Worm (Caenorhabditis elegans) whole organism, young adult: ENCODE results near the gene clec-158.

Experiments used
- B0019.2 ChIP-seq: fragments of 200-800 bp; sonication (Bioruptor generic); conservative IDR thresholded peaks from 2 replicates; pipeline ENCODE4 v1.3.6; 2022; ENCODE audit warnings: missing genetic modification reagents, missing genetic modification characterization, missing compliant biosample characterization
- B0035.1 ChIP-seq: sonication (generic microtip); optimal IDR thresholded peaks from 2 replicates; lab custom pipeline; 2016; ENCODE audit warnings: missing genetic modification characterization, mild to moderate bottlenecking, missing compliant biosample characterization, missing genotype, missing genetic modification reagents
- B0336.3 ChIP-seq: fragments of 200-800 bp; sonication (Bioruptor generic); IDR thresholded peaks from 2 replicates; pipeline ENCODE4 v1.3.6; 2022; ENCODE audit warnings: missing genetic modification characterization, missing compliant biosample characterization
- F10E7.11 ChIP-seq: sonication (generic microtip); optimal IDR thresholded peaks from 2 replicates; lab custom pipeline; 2017; ENCODE audit warnings: mild to moderate bottlenecking, missing genetic modification characterization, moderate library complexity, missing compliant biosample characterization
- F39B2.1 ChIP-seq: fragments of 200-800 bp; sonication (Bioruptor generic); IDR thresholded peaks from 2 replicates; pipeline ENCODE4 v1.3.6; 2022; ENCODE audit warnings: missing genetic modification reagents, missing genetic modification characterization, missing compliant biosample characterization
- K12H6.12 ChIP-seq: fragments of 200-800 bp; sonication (Bioruptor generic); optimal IDR thresholded peaks from 2 replicates; lab custom pipeline; 2018; ENCODE audit warnings: mild to moderate bottlenecking, missing genetic modification characterization, missing compliant biosample characterization
- Y67H2A.10 ChIP-seq: fragments of 200-800 bp; sonication (Bioruptor generic); conservative IDR thresholded peaks from 2 replicates; pipeline ENCODE4 v1.3.6; 2022; ENCODE audit warnings: missing genetic modification reagents, missing genetic modification characterization, missing compliant biosample characterization
- Y79H2A.3 ChIP-seq: fragments of 200-800 bp; sonication (Bioruptor generic); conservative IDR thresholded peaks from 2 replicates; pipeline ENCODE4 v1.3.6; 2022; ENCODE audit warnings: missing genetic modification reagents, missing genetic modification characterization, missing compliant biosample characterization
- ama-1 ChIP-seq, 3 experiments: fragments of 150-350 bp in 1 of 3; sonication (generic microtip) in 2 of 3; optimal IDR thresholded peaks; 2 replicates each; lab custom pipeline; 2014 to 2018; ENCODE audit warnings: missing biosample characterization in 2 of 3, missing genetic modification characterization in 2 of 3, missing genetic modification reagents in 2 of 3
- aptf-3 ChIP-seq: fragments of 200-800 bp; sonication (Bioruptor generic); IDR thresholded peaks from 2 replicates; pipeline ENCODE4 v1.3.6; 2022; ENCODE audit warnings: missing genetic modification characterization, missing compliant biosample characterization
- attf-6 ChIP-seq: fragments of 200-800 bp; sonication (Bioruptor generic); IDR thresholded peaks from 2 replicates; pipeline ENCODE4 v1.3.6; 2022; ENCODE audit warnings: missing genetic modification reagents, missing genetic modification characterization, missing compliant biosample characterization
- bed-2 ChIP-seq: fragments of 200-800 bp; sonication (Bioruptor generic); IDR thresholded peaks from 2 replicates; pipeline ENCODE4 v1.3.6; 2022; ENCODE audit warnings: missing genetic modification reagents, missing genetic modification characterization, missing compliant biosample characterization
- cebp-1 ChIP-seq, 2 experiments: fragments of 200-800 bp in 1 of 2; sonication (Bioruptor generic) in 1 of 2; sonication (generic microtip) in 1 of 2; IDR thresholded peaks in 1 of 2; optimal IDR thresholded peaks in 1 of 2; 2 replicates each; pipeline versions ENCODE4 v1.3.6 to Lab custom; 2017 to 2022; ENCODE audit warnings: missing compliant biosample characterization in 2 of 2, missing genetic modification characterization in 2 of 2, mild to moderate bottlenecking in 1 of 2, missing genetic modification reagents in 1 of 2, moderate library complexity in 1 of 2
- cebp-2 ChIP-seq: fragments of 200-800 bp; sonication (Bioruptor generic); IDR thresholded peaks from 2 replicates; pipeline ENCODE4 v1.3.6; 2022; ENCODE audit warnings: missing genetic modification characterization, missing compliant biosample characterization
- ceh-91 ChIP-seq: fragments of 200-800 bp; sonication (Bioruptor generic); IDR thresholded peaks from 2 replicates; pipeline ENCODE4 v1.3.6; 2022; ENCODE audit warnings: missing genetic modification reagents, missing genetic modification characterization, missing compliant biosample characterization
- efl-1 ChIP-seq: fragments of 150-350 bp; optimal IDR thresholded peaks from 2 replicates; lab custom pipeline; 2014; ENCODE audit warnings: missing biosample characterization, missing genetic modification reagents, missing genetic modification characterization
- ets-4 ChIP-seq: fragments of 200-800 bp; sonication (Bioruptor generic); optimal IDR thresholded peaks from 2 replicates; lab custom pipeline; 2018; ENCODE audit warnings: mild to moderate bottlenecking, missing genetic modification characterization, missing compliant biosample characterization
- gei-17 ChIP-seq: fragments of 200-800 bp; sonication (Bioruptor generic); optimal IDR thresholded peaks from 2 replicates; lab custom pipeline; 2018; ENCODE audit warnings: mild to moderate bottlenecking, missing genetic modification characterization, missing compliant biosample characterization
- lag-1 ChIP-seq: fragments of 200-800 bp; sonication (Bioruptor generic); IDR thresholded peaks from 2 replicates; pipeline ENCODE4 v1.3.6; 2022; ENCODE audit warnings: missing genetic modification reagents, missing genetic modification characterization, missing compliant biosample characterization
- let-526 ChIP-seq: fragments of 200-800 bp; sonication (Bioruptor generic); IDR thresholded peaks from 2 replicates; pipeline ENCODE4 v1.3.6; 2022; ENCODE audit warnings: missing genetic modification reagents, missing genetic modification characterization, missing compliant biosample characterization
- let-607 ChIP-seq, 2 experiments: fragments of 200-800 bp in 1 of 2; sonication (Bioruptor generic) in 1 of 2; sonication (generic microtip) in 1 of 2; optimal IDR thresholded peaks; 2 replicates each; lab custom pipeline; 2016 to 2018; ENCODE audit warnings: mild to moderate bottlenecking in 2 of 2, missing compliant biosample characterization in 2 of 2, missing genetic modification characterization in 2 of 2, moderate library complexity in 2 of 2, missing genotype in 1 of 2
- lin-35 ChIP-seq, 3 experiments: fragments of 150-350 bp in 2 of 3; sonication (generic microtip) in 1 of 3; optimal IDR thresholded peaks; 2 replicates each; lab custom pipeline; 2014 to 2018; ENCODE audit warnings: missing biosample characterization in 3 of 3, missing genetic modification characterization in 3 of 3, missing genetic modification reagents in 3 of 3
- lir-1 ChIP-seq: fragments of 200-800 bp; sonication (Bioruptor generic); conservative IDR thresholded peaks from 2 replicates; pipeline ENCODE4 v1.3.6; 2022; ENCODE audit warnings: missing genetic modification reagents, missing genetic modification characterization, missing compliant biosample characterization
- madf-6 ChIP-seq: fragments of 200-800 bp; sonication (Bioruptor generic); IDR thresholded peaks from 2 replicates; pipeline ENCODE4 v1.3.6; 2022; ENCODE audit warnings: missing genetic modification reagents, missing genetic modification characterization, missing compliant biosample characterization
- madf-8 ChIP-seq: fragments of 200-800 bp; sonication (Bioruptor generic); conservative IDR thresholded peaks from 2 replicates; pipeline ENCODE4 v1.3.6; 2022; ENCODE audit warnings: missing genetic modification reagents, missing genetic modification characterization, missing compliant biosample characterization
- mxl-1 ChIP-seq: sonication (generic microtip); optimal IDR thresholded peaks from 2 replicates; lab custom pipeline; 2016; ENCODE audit warnings: missing genetic modification characterization, missing compliant biosample characterization
- nfya-1 ChIP-seq: sonication (generic microtip); optimal IDR thresholded peaks from 2 replicates; lab custom pipeline; 2017; ENCODE audit warnings: antibody characterized with exemption, missing compliant biosample characterization, missing genetic modification characterization, borderline replicate concordance; ENCODE audit not compliant: insufficient read depth
- nhr-179 ChIP-seq: sonication (generic microtip); optimal IDR thresholded peaks from 2 replicates; lab custom pipeline; 2016; ENCODE audit warnings: mild to moderate bottlenecking, missing genetic modification characterization, missing compliant biosample characterization
- nhr-27 ChIP-seq: fragments of 200-800 bp; sonication (Bioruptor generic); optimal IDR thresholded peaks from 2 replicates; lab custom pipeline; 2018; ENCODE audit warnings: mild to moderate bottlenecking, missing genetic modification characterization, moderate library complexity, missing compliant biosample characterization
- pha-4 ChIP-seq: fragments of 150-350 bp; sonication (generic microtip); optimal IDR thresholded peaks from 2 replicates; lab custom pipeline; 2014; ENCODE audit warnings: missing biosample characterization, missing genetic modification reagents, missing genetic modification characterization
- sdz-38 ChIP-seq: sonication (generic microtip); optimal IDR thresholded peaks from 2 replicates; lab custom pipeline; 2016; ENCODE audit warnings: missing genotype, missing genetic modification characterization, missing compliant biosample characterization
- snpc-1.3 ChIP-seq: sonication (generic microtip); optimal IDR thresholded peaks from 2 replicates; lab custom pipeline; 2017; ENCODE audit warnings: missing genetic modification characterization, mild to moderate bottlenecking, missing compliant biosample characterization, antibody characterized with exemption, moderate library complexity, missing genotype, missing genetic modification reagents; ENCODE audit not compliant: insufficient read depth
- sptf-2 ChIP-seq: fragments of 200-800 bp; sonication (Bioruptor generic); optimal IDR thresholded peaks from 2 replicates; lab custom pipeline; 2018; ENCODE audit warnings: mild to moderate bottlenecking, missing genetic modification characterization, missing compliant biosample characterization
- tbp1 ChIP-seq: fragments of 200-800 bp; sonication (Bioruptor generic); optimal IDR thresholded peaks from 2 replicates; lab custom pipeline; 2018; ENCODE audit warnings: mild to moderate bottlenecking, missing genetic modification characterization, missing compliant biosample characterization
- tbx-9 ChIP-seq: sonication (generic microtip); optimal IDR thresholded peaks from 2 replicates; lab custom pipeline; 2016; ENCODE audit warnings: borderline replicate concordance, missing genetic modification characterization, inconsistent platforms, missing compliant biosample characterization
- zfh-2 ChIP-seq: fragments of 200-800 bp; sonication (Bioruptor generic); conservative IDR thresholded peaks from 2 replicates; pipeline ENCODE4 v1.3.6; 2022; ENCODE audit warnings: missing genetic modification reagents, missing genetic modification characterization, missing compliant biosample characterization
- zim-3 ChIP-seq: sonication (generic microtip); optimal IDR thresholded peaks from 2 replicates; lab custom pipeline; 2017; ENCODE audit warnings: mild to moderate bottlenecking, missing genetic modification characterization, moderate library complexity, missing compliant biosample characterization
- ztf-28 ChIP-seq: fragments of 200-800 bp; sonication (Bioruptor generic); IDR thresholded peaks from 2 replicates; pipeline ENCODE4 v1.3.6; 2022; ENCODE audit warnings: missing genetic modification reagents, missing genetic modification characterization, missing compliant biosample characterization

The clec-158 gene

DNA sequence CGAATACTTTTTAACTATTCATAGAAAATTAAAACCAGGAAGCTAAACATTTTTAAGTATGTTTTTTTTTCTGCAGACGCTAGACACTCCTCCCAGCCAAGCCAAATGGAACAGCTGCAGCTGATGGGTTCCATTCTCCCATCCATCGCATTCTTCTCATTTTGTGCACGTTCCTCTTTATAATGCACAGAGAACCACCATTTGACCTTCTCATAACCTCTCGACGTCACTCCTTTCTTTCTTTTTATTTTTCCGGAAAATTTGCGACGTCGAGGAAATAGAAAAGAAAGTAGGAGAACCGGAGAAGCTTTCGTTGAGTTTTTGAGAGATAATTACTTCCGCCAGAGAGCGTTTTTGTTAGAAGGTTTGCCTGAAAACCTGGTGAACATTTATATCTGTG, 12.3 kb upstream of the clec-158 start:
- TF ChIP-seq lir-1 (GFP tag; lab: Robert Waterston, UW) (no peak), F39B2.1 (GFP tag; lab: Robert Waterston, UW) (no peak), lin-35 (GFP tag; optimal IDR thresholded peaks at IDR 0.05; lab: Kevin White, UChicago) (peak in 1 of 3 experiments; percentile 15), let-526 (GFP tag; lab: Robert Waterston, UW) (no peak), ama-1 (optimal IDR thresholded peaks at IDR 0.05; lab: Kevin White, UChicago) (peak; percentile 26), ama-1 (GFP tag; optimal IDR thresholded peaks at IDR 0.05; lab: Kevin White, UChicago) (no peak)

ce11 chrIII:6871067-6871466, 11.7 kb upstream of the clec-158 start:
- TF ChIP-seq sptf-2 (GFP tag; lab: Kevin White, UChicago) (no peak), let-607 (tag; optimal IDR thresholded peaks at IDR 0.05; lab: Kevin White, UChicago) (no peak), F10E7.11 (tag; lab: Kevin White, UChicago) (no peak), gei-17 (GFP tag; lab: Kevin White, UChicago) (no peak), lag-1 (no peak), bed-2 (no peak), nhr-27 (tag; lab: Kevin White, UChicago) (no peak), tbx-9 (tag; lab: Kevin White, UChicago) (no peak), ztf-28 (GFP tag; lab: Robert Waterston, UW) (no peak), let-526 (GFP tag; lab: Robert Waterston, UW) (no peak), cebp-2 (GFP tag; lab: Robert Waterston, UW) (no peak), Y79H2A.3 (no peak), ets-4 (no peak), efl-1 (GFP tag; lab: Kevin White, UChicago) (no peak), pha-4 (tag; lab: Kevin White, UChicago) (no peak), aptf-3 (GFP tag; lab: Robert Waterston, UW) (no peak), K12H6.12 (tag; lab: Kevin White, UChicago) (no peak), attf-6 (no peak)

DNA sequence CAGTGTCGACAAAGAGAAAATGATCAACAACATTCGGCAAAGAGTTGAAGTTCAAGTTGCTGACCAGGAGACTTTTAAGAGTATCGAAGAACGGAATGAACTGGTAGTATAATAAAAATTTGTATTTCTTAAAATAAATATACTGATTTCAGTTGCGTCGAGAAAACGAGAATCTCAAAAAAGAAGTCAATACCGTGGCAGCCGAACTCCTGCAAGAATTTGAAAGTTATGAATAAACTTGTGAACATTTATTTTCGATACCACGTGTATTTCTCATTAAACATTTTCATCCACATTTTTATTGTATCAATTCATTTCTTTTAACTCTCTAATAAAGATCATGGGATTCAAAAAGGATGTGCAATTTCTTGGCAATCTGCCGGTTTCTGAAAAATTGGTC, 10.6 kb upstream of the clec-158 start, which contains the start of gene K04C2.8:
Gene K04C2.8, plus strand, starts transcription at position 301 of the 400 bp plus-strand sequence.
- TF ChIP-seq cebp-1 (GFP tag; IDR thresholded peaks at IDR 0.05; lab: Robert Waterston, UW) (no peak), cebp-1 (tag; optimal IDR thresholded peaks at IDR 0.05; lab: Kevin White, UChicago) (no peak), zfh-2 (GFP tag; lab: Robert Waterston, UW) (no peak), Y67H2A.10 (no peak), nfya-1 (tag; lab: Kevin White, UChicago) (no peak), cebp-2 (GFP tag; lab: Robert Waterston, UW) (no peak), B0035.1 (no peak), zim-3 (tag; lab: Kevin White, UChicago) (no peak), B0019.2 (GFP tag; lab: Robert Waterston, UW) (no peak), let-607 (tag; optimal IDR thresholded peaks at IDR 0.05; lab: Kevin White, UChicago) (no peak), tbp1 (GFP tag; lab: Kevin White, UChicago) (no peak), madf-6 (GFP tag; lab: Robert Waterston, UW) (no peak), nhr-179 (tag; lab: Kevin White, UChicago) (no peak), lir-1 (GFP tag; lab: Robert Waterston, UW) (no peak), madf-8 (GFP tag; lab: Robert Waterston, UW) (no peak), snpc-1.3 (tag; lab: Kevin White, UChicago) (no peak), ama-1 (optimal IDR thresholded peaks at IDR 0.05; lab: Kevin White, UChicago) (no peak), ama-1 (GFP tag; optimal IDR thresholded peaks at IDR 0.05; lab: Kevin White, UChicago) (no peak), B0336.3 (GFP tag; lab: Robert Waterston, UW) (no peak), ceh-91 (GFP tag; lab: Robert Waterston, UW) (no peak), sdz-38 (tag; lab: Kevin White, UChicago) (no peak), mxl-1 (tag; lab: Kevin White, UChicago) (no peak)
